Worm (Caenorhabditis elegans) whole organism, young adult: ENCODE data around the gene ZK418.5.

Experiments
- ama-1 ChIP-seq, 3 experiments: fragments of 150-350 bp in 1 of 3; sonication (generic microtip) in 2 of 3; optimal IDR thresholded peaks; 2 replicates each; lab custom pipeline; 2014 to 2018; ENCODE audit warnings: missing biosample characterization in 2 of 3, missing genetic modification characterization in 2 of 3, missing genetic modification reagents in 2 of 3
- attf-6 ChIP-seq: fragments of 200-800 bp; sonication (Bioruptor generic); IDR thresholded peaks from 2 replicates; pipeline ENCODE4 v1.3.6; 2022; ENCODE audit warnings: missing genetic modification reagents, missing genetic modification characterization, missing compliant biosample characterization
- ceh-58 ChIP-seq: fragments of 200-800 bp; sonication (Bioruptor generic); IDR thresholded peaks from 2 replicates; pipeline ENCODE4 v1.3.6; 2022; ENCODE audit warnings: missing genetic modification characterization, missing compliant biosample characterization
- die-1 ChIP-seq: sonication (generic microtip); optimal IDR thresholded peaks from 2 replicates; lab custom pipeline; 2016; ENCODE audit warnings: missing genotype, mild to moderate bottlenecking, missing genetic modification characterization, missing compliant biosample characterization
- nfya-1 ChIP-seq: sonication (generic microtip); optimal IDR thresholded peaks from 2 replicates; lab custom pipeline; 2017; ENCODE audit warnings: antibody characterized with exemption, missing compliant biosample characterization, missing genetic modification characterization, borderline replicate concordance; ENCODE audit not compliant: insufficient read depth
- pha-4 ChIP-seq: fragments of 150-350 bp; sonication (generic microtip); optimal IDR thresholded peaks from 2 replicates; lab custom pipeline; 2014; ENCODE audit warnings: missing biosample characterization, missing genetic modification reagents, missing genetic modification characterization
- snpc-4 ChIP-seq, 5 experiments: fragments of 150-350 bp in 1 of 5; sonication (generic microtip) in 4 of 5; optimal IDR thresholded peaks; 2 replicates each; lab custom pipeline; 2014 to 2018; ENCODE audit warnings: missing genetic modification characterization in 5 of 5, missing biosample characterization in 3 of 5, antibody characterized with exemption in 2 of 5, mild to moderate bottlenecking in 2 of 5, missing compliant biosample characterization in 2 of 5, missing genotype in 2 of 5, moderate library complexity in 2 of 5, missing genetic modification reagents in 1 of 5

ce11 chrIII:7029105-7029504 lies 44.5 kb downstream of the ZK418.5 start, which contains the start of gene cyk-1:
- TF ChIP-seq ama-1 (optimal IDR thresholded peaks at IDR 0.05; lab: Kevin White, UChicago): no peak
- no peak for TF ChIP-seq ama-1 (GFP tag; optimal IDR thresholded peaks at IDR 0.05; lab: Kevin White, UChicago)
- TF ChIP-seq pha-4 (tag; lab: Kevin White, UChicago): no peak
- no peak for TF ChIP-seq nfya-1 (tag; lab: Kevin White, UChicago)
- no peak for TF ChIP-seq die-1
- no peak for TF ChIP-seq ceh-58 (GFP tag; lab: Robert Waterston, UW)
- no peak for TF ChIP-seq attf-6 (GFP tag; lab: Robert Waterston, UW)
- no peak for TF ChIP-seq snpc-4 (GFP tag; optimal IDR thresholded peaks at IDR 0.05; lab: Kevin White, UChicago)
- no peak for TF ChIP-seq snpc-4 (tag; optimal IDR thresholded peaks at IDR 0.05; lab: Kevin White, UChicago)
